Worm (Caenorhabditis elegans) whole organism, L4 larva: ENCODE results near the gene F47B8.4.
A peak's percentile ranks its signal among the peaks of the same experiment; 100 is the strongest.

Experiments used
- D1046.2 ChIP-seq: fragments of 200-800 bp; sonication (Bioruptor generic); IDR thresholded peaks from 2 replicates; pipeline ENCODE4 v1.3.6; 2022; ENCODE audit warnings: missing genetic modification characterization, missing compliant biosample characterization
- F10B5.3 ChIP-seq: sonication (generic microtip); optimal IDR thresholded peaks from 2 replicates; lab custom pipeline; 2016; ENCODE audit warnings: mild to moderate bottlenecking, missing genetic modification characterization, missing compliant biosample characterization
- F49E8.2 ChIP-seq: sonication (generic microtip); optimal IDR thresholded peaks from 2 replicates; lab custom pipeline; 2016; ENCODE audit warnings: missing compliant biosample characterization, mild to moderate bottlenecking, missing genetic modification characterization, borderline replicate concordance
- R02D3.7 ChIP-seq: fragments of 150-350 bp; sonication (generic microtip); optimal IDR thresholded peaks from 3 replicates; lab custom pipeline; 2014; ENCODE audit warnings: missing biosample characterization, missing genetic modification characterization
- T26A8.4 ChIP-seq: fragments of 200-800 bp; sonication (Bioruptor generic); IDR thresholded peaks from 2 replicates; pipeline ENCODE4 v1.3.6; 2022; ENCODE audit warnings: missing genetic modification characterization, missing compliant biosample characterization
- Y75B8A.6 ChIP-seq: fragments of 200-800 bp; sonication (Bioruptor generic); IDR thresholded peaks from 2 replicates; pipeline ENCODE4 v1.3.6; 2022; ENCODE audit warnings: missing genetic modification reagents, missing genetic modification characterization, missing compliant biosample characterization
- aha-1 ChIP-seq: fragments of 150-350 bp; peaks from one replicate; lab custom pipeline; 2014; ENCODE audit warnings: missing biosample characterization, missing genetic modification characterization
- aly-2 ChIP-seq: sonication (generic microtip); optimal IDR thresholded peaks from 2 replicates; lab custom pipeline; 2018; ENCODE audit warnings: missing biosample characterization, missing genetic modification characterization
- ama-1 ChIP-seq: fragments of 150-350 bp; optimal IDR thresholded peaks from 2 replicates; lab custom pipeline; 2014; ENCODE audit warnings: inconsistent platforms, mixed read lengths
- arid-1 ChIP-seq: fragments of 200-800 bp; sonication (Bioruptor generic); conservative IDR thresholded peaks from 2 replicates; pipeline ENCODE4 v1.3.6; 2022; ENCODE audit warnings: missing genetic modification reagents, missing genetic modification characterization, missing compliant biosample characterization
- attf-4 ChIP-seq: sonication (generic microtip); optimal IDR thresholded peaks from 3 replicates; lab custom pipeline; 2017; ENCODE audit warnings: missing biosample characterization, missing genetic modification characterization
- ceh-20 ChIP-seq: fragments of 200-800 bp; sonication (Bioruptor generic); IDR thresholded peaks from 2 replicates; pipeline ENCODE4 v1.3.6; 2022; ENCODE audit warnings: missing genetic modification reagents, missing genetic modification characterization, missing compliant biosample characterization
- ceh-28 ChIP-seq: fragments of 150-350 bp; optimal IDR thresholded peaks from 2 replicates; lab custom pipeline; 2014; ENCODE audit warnings: missing biosample characterization, missing genetic modification reagents, missing genetic modification characterization
- ceh-82 ChIP-seq: sonication (generic microtip); optimal IDR thresholded peaks from 2 replicates; lab custom pipeline; 2017; ENCODE audit warnings: missing biosample characterization, missing genetic modification characterization
- ces-1 ChIP-seq: fragments of 150-350 bp; sonication (generic microtip); optimal IDR thresholded peaks from 4 replicates; lab custom pipeline; 2014; ENCODE audit warnings: missing biosample characterization, missing genetic modification reagents, missing genetic modification characterization
- cey-2 ChIP-seq: sonication (generic microtip); optimal IDR thresholded peaks from 3 replicates; lab custom pipeline; 2017; ENCODE audit warnings: missing genetic modification characterization, mild to moderate bottlenecking, missing compliant biosample characterization, antibody characterized with exemption, borderline replicate concordance; ENCODE audit not compliant: insufficient read depth
- ctbp-1 ChIP-seq: fragments of 200-800 bp; sonication (Bioruptor generic); IDR thresholded peaks from 2 replicates; pipeline ENCODE4 v1.3.6; 2022; ENCODE audit warnings: missing genetic modification reagents, missing genetic modification characterization, missing compliant biosample characterization
- dmd-8 ChIP-seq: fragments of 200-800 bp; sonication (Bioruptor generic); IDR thresholded peaks from 2 replicates; pipeline ENCODE4 v1.3.6; 2022; ENCODE audit warnings: missing genetic modification characterization, missing compliant biosample characterization
- dmd-9 ChIP-seq: fragments of 200-800 bp; sonication (Bioruptor generic); IDR thresholded peaks from 2 replicates; pipeline ENCODE4 v1.3.6; 2022; ENCODE audit warnings: missing genetic modification reagents, missing genetic modification characterization, missing compliant biosample characterization
- dpl-1 ChIP-seq: fragments of 150-350 bp; optimal IDR thresholded peaks from 2 replicates; lab custom pipeline; 2014; ENCODE audit warnings: missing biosample characterization, missing genetic modification reagents, missing genetic modification characterization
- dve-1 ChIP-seq: sonication (generic microtip); optimal IDR thresholded peaks from 2 replicates; lab custom pipeline; 2017; ENCODE audit warnings: antibody characterized with exemption, mild to moderate bottlenecking, missing genetic modification characterization, missing compliant biosample characterization; ENCODE audit not compliant: insufficient read depth
- gei-8 ChIP-seq: fragments of 200-800 bp; sonication (Bioruptor generic); optimal IDR thresholded peaks from 2 replicates; lab custom pipeline; 2018; ENCODE audit warnings: mild to moderate bottlenecking, missing genetic modification characterization, missing compliant biosample characterization
- lin-39 ChIP-seq: fragments of 150-350 bp; optimal IDR thresholded peaks from 2 replicates; lab custom pipeline; 2014; ENCODE audit warnings: missing biosample characterization, missing genetic modification reagents, missing genetic modification characterization
- madf-5 ChIP-seq, 2 experiments: fragments of 200-800 bp; sonication (Bioruptor generic); IDR thresholded peaks; 2 replicates each; pipeline ENCODE4 v1.3.6; 2022; ENCODE audit warnings: missing compliant biosample characterization in 2 of 2, missing genetic modification characterization in 2 of 2
- mes-2 ChIP-seq: sonication (generic microtip); optimal IDR thresholded peaks from 2 replicates; lab custom pipeline; 2016; ENCODE audit warnings: missing genotype, mild to moderate bottlenecking, missing genetic modification characterization, missing compliant biosample characterization; ENCODE audit not compliant: poor library complexity, severe bottlenecking
- nhr-25 ChIP-seq: sonication (generic microtip); optimal IDR thresholded peaks from 2 replicates; lab custom pipeline; 2017; ENCODE audit warnings: missing genetic modification characterization, mild to moderate bottlenecking, missing compliant biosample characterization, antibody characterized with exemption, moderate library complexity, borderline replicate concordance; ENCODE audit not compliant: insufficient read depth
- nhr-6 ChIP-seq: fragments of 150-350 bp; optimal IDR thresholded peaks from 2 replicates; lab custom pipeline; 2014; ENCODE audit warnings: missing biosample characterization, missing genetic modification characterization
- nhr-76 ChIP-seq: fragments of 150-350 bp; optimal IDR thresholded peaks from 2 replicates; lab custom pipeline; 2014; ENCODE audit warnings: missing biosample characterization, missing genetic modification characterization
- nhr-77 ChIP-seq: fragments of 150-350 bp; optimal IDR thresholded peaks from 2 replicates; lab custom pipeline; 2014; ENCODE audit warnings: missing biosample characterization, missing genetic modification characterization
- pha-4 ChIP-seq, 2 experiments: fragments of 150-350 bp in 1 of 2; fragments of 200-800 bp in 1 of 2; sonication (Bioruptor generic) in 1 of 2; IDR thresholded peaks in 1 of 2; optimal IDR thresholded peaks in 1 of 2; 2 replicates each; pipeline versions ENCODE4 v1.3.6 to Lab custom; 2014 to 2022; ENCODE audit warnings: missing genetic modification characterization in 2 of 2, missing genetic modification reagents in 2 of 2, missing biosample characterization in 1 of 2, missing compliant biosample characterization in 1 of 2
- rbr-2 ChIP-seq: sonication (generic microtip); optimal IDR thresholded peaks from 2 replicates; lab custom pipeline; 2016; ENCODE audit warnings: missing genotype, missing genetic modification characterization, missing compliant biosample characterization
- set-16 ChIP-seq: fragments of 200-800 bp; sonication (Bioruptor generic); IDR thresholded peaks from 2 replicates; pipeline ENCODE4 v1.3.6; 2022; ENCODE audit warnings: missing genetic modification reagents, missing genetic modification characterization, missing compliant biosample characterization
- snpc-4 ChIP-seq: fragments of 150-350 bp; optimal IDR thresholded peaks from 2 replicates; lab custom pipeline; 2014; ENCODE audit warnings: missing biosample characterization, missing genetic modification characterization
- tag-97 ChIP-seq: fragments of 200-800 bp; sonication (Bioruptor generic); IDR thresholded peaks from 2 replicates; pipeline ENCODE4 v1.3.6; 2022; ENCODE audit warnings: missing genetic modification characterization, missing compliant biosample characterization
- zip-2 ChIP-seq: fragments of 150-350 bp; optimal IDR thresholded peaks from 2 replicates; lab custom pipeline; 2014; ENCODE audit warnings: missing biosample characterization, missing genetic modification characterization

The F47B8.4 gene

ce11 chrV:14293667-14294194 lies 30.7 kb downstream of the F47B8.4 start, which contains the start of gene F14D7.2:
TSS of gene F14D7.2 (minus strand) at chrV:14293717.
- peak; percentile 4 for TF ChIP-seq aha-1
- no peak for TF ChIP-seq cey-2 (tag; lab: Kevin White, UChicago)

DNA sequence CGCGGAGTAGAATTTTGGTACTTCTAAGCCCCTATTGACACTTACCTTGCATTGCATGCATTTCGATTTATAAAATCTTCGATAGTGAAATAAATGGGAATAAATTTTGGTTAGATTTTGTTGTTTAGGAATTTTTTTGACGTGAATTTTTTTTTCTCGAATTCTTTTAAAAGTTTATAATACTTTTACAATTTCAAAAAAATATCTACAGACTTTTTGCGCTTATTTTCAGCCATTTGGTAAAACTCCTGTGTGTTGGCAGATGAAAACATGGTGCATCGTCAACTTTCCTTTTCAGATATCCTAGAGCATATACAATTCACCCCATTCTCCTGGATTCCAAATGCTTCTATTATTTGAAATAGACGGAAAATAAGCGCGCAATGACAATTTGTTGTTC lies 33.8 kb downstream of the F47B8.4 start, which contains the start of gene F14D7.18:
TSS of gene F14D7.18 (minus strand) at position 101 of the 400 bp plus-strand sequence.
- TF ChIP-seq ctbp-1 (GFP tag; lab: Robert Waterston, UW) (no peak), ceh-82 (no peak), snpc-4 (no peak), ces-1 (GFP tag; lab: Kevin White, UChicago) (no peak), attf-4 (no peak), rbr-2 (tag; lab: Kevin White, UChicago) (no peak), nhr-6 (tag; lab: Kevin White, UChicago) (no peak), ceh-20 (no peak), mes-2 (tag; lab: Kevin White, UChicago) (no peak), aly-2 (tag; lab: Kevin White, UChicago) (no peak), F49E8.2 (tag; lab: Kevin White, UChicago) (no peak), set-16 (GFP tag; lab: Robert Waterston, UW) (no peak), dve-1 (tag; lab: Kevin White, UChicago) (no peak), nhr-25 (tag; lab: Kevin White, UChicago) (no peak)

DNA sequence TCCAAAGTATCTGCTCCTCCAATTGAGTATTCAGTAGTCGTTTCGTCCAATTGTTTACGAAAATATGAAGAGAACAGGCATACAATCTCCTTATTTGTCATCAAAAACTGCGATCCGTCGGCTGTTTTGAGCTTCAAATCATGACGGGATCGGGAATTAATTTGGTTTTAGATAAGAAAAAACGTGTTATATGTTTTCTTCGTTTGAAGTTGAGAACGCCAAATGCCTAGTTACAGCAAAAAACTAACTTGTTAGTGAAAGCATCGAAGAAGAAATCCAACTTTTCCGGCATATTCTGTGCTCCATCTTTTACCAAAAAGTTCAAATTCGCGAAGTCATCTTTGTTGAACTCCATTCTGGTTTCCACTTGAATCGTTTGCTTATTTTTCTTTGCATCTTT lies 35.1 kb downstream of the F47B8.4 start, which contains the start of gene F14D7.1:
TSS of gene F14D7.1 (minus strand) at position 101 of the 400 bp plus-strand sequence.
- no peak for TF ChIP-seq arid-1 (GFP tag; lab: Robert Waterston, UW)
- TF ChIP-seq T26A8.4 (GFP tag; lab: Robert Waterston, UW): no peak
- no peak for TF ChIP-seq dpl-1
- TF ChIP-seq gei-8 (GFP tag; lab: Kevin White, UChicago): no peak
- TF ChIP-seq zip-2: no peak
- no peak for TF ChIP-seq madf-5 (GFP tag; IDR thresholded peaks at IDR 0.05; lab: Robert Waterston, UW)
- no peak for TF ChIP-seq R02D3.7 (tag; lab: Kevin White, UChicago)
- TF ChIP-seq dmd-8: no peak
- no peak for TF ChIP-seq pha-4 (GFP tag; IDR thresholded peaks at IDR 0.05; lab: Robert Waterston, UW)
- no peak for TF ChIP-seq pha-4 (tag; optimal IDR thresholded peaks at IDR 0.05; lab: Kevin White, UChicago)

DNA sequence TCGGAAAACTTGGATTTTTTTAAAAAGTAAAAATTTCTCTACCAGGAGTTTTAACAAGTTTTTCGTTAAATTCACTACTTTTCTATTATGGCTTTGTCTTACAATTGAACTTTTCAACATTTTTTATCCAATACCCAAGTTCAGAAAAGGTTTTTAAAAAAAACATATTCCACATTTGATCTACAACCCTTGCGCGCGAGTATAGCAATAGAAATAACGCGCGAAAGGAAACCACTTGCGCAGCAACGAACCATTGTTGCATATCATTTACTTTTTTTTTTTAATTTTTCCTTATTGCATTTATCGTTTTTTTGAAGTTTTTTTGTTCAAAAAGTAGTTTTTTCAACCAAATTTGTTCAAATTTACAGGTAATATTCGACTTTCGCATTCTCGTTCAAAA lies 38.7 kb downstream of the F47B8.4 start, which contains the start of gene F40G12.11:
TSS of gene F40G12.11 (plus strand) at position 369 of the 400 bp plus-strand sequence.
- TF ChIP-seq snpc-4: no peak
- no peak for TF ChIP-seq dmd-9 (GFP tag; lab: Robert Waterston, UW)
- no peak for TF ChIP-seq T26A8.4 (GFP tag; lab: Robert Waterston, UW)
- TF ChIP-seq nhr-77: no peak
- no peak for TF ChIP-seq ama-1 (lab: Kevin White, UChicago)
- TF ChIP-seq tag-97: no peak
- no peak for TF ChIP-seq arid-1 (GFP tag; lab: Robert Waterston, UW)
- TF ChIP-seq mes-2 (tag; lab: Kevin White, UChicago): no peak
- no peak for TF ChIP-seq dpl-1
- no peak for TF ChIP-seq ctbp-1 (GFP tag; lab: Robert Waterston, UW)
- TF ChIP-seq D1046.2: no peak
- TF ChIP-seq Y75B8A.6 (GFP tag; lab: Robert Waterston, UW): no peak
- TF ChIP-seq ceh-82: no peak
- TF ChIP-seq F10B5.3 (tag; lab: Kevin White, UChicago): no peak

ce11 chrV:14283241-14283640 lies 41.2 kb downstream of the F47B8.4 start, which contains the start of gene F40G12.10:
TSS of gene F40G12.10 (plus strand) at chrV:14283541.
- no peak for TF ChIP-seq nhr-77
- TF ChIP-seq ceh-28 (tag; lab: Kevin White, UChicago): no peak
- TF ChIP-seq aly-2 (tag; lab: Kevin White, UChicago): no peak
- TF ChIP-seq lin-39 (tag; lab: Kevin White, UChicago): no peak
- TF ChIP-seq nhr-76 (tag; lab: Kevin White, UChicago): no peak
- no peak for TF ChIP-seq dpl-1
- no peak for TF ChIP-seq pha-4 (GFP tag; IDR thresholded peaks at IDR 0.05; lab: Robert Waterston, UW)
- TF ChIP-seq pha-4 (tag; optimal IDR thresholded peaks at IDR 0.05; lab: Kevin White, UChicago): no peak
